Worm (Caenorhabditis elegans) whole organism, L4 larva: ENCODE results near the gene snpc-3.1.

Experiments
- daf-8 ChIP-seq: fragments of 200-800 bp; sonication (Bioruptor generic); IDR thresholded peaks from 2 replicates; pipeline ENCODE4 v1.3.6; 2022; ENCODE audit warnings: missing genetic modification characterization, missing compliant biosample characterization
- mes-2 ChIP-seq: sonication (generic microtip); optimal IDR thresholded peaks from 2 replicates; lab custom pipeline; 2016; ENCODE audit warnings: missing genotype, mild to moderate bottlenecking, missing genetic modification characterization, missing compliant biosample characterization; ENCODE audit not compliant: poor library complexity, severe bottlenecking

- TF ChIP-seq daf-8 (GFP tag; lab: Robert Waterston, UW) (no peak), mes-2 (tag; lab: Kevin White, UChicago) (no peak)
These were observed 28.7 kb upstream of the snpc-3.1 start for ce11 chrIV:5514789-5515188.
